Fruit fly (Drosophila melanogaster) whole organism, embryonic: ENCODE data around the gene CG8543.

ENCODE experiments used
- Atf6 ChIP-seq: fragments of 200-800 bp; sonication (Bioruptor generic); IDR thresholded peaks from 2 replicates; pipeline ENCODE4 v1.3.6; 2022; ENCODE audit warnings: missing biosample characterization, missing genetic modification characterization
- Bteb2 ChIP-seq: fragments of 200-800 bp; sonication (Bioruptor generic); optimal IDR thresholded peaks from 2 replicates; lab custom pipeline; 2016; ENCODE audit warnings: missing biosample characterization, missing genetic modification characterization
- CG10321 ChIP-seq: fragments of 200-800 bp; sonication (Bioruptor generic); IDR thresholded peaks from 2 replicates; pipeline ENCODE4 v1.3.6; 2022; ENCODE audit warnings: missing biosample characterization, missing genetic modification characterization
- CG10462 ChIP-seq: fragments of 200-800 bp; sonication (Bioruptor generic); optimal IDR thresholded peaks from 2 replicates; lab custom pipeline; 2016; ENCODE audit warnings: missing biosample characterization, missing genetic modification characterization
- CG11398 ChIP-seq: fragments of 200-800 bp; sonication (Bioruptor generic); optimal IDR thresholded peaks from 2 replicates; lab custom pipeline; 2016; ENCODE audit warnings: missing biosample characterization, missing genetic modification characterization
- CG14014 ChIP-seq: fragments of 200-800 bp; sonication (Bioruptor generic); IDR thresholded peaks from 2 replicates; pipeline ENCODE4 v1.3.6; 2022; ENCODE audit warnings: missing biosample characterization, missing genetic modification characterization
- CG15479 ChIP-seq: fragments of 200-800 bp; sonication (Bioruptor generic); optimal IDR thresholded peaks from 3 replicates; lab custom pipeline; 2019; ENCODE audit warnings: missing biosample characterization, mild to moderate bottlenecking, missing genetic modification characterization, moderate library complexity
- CG15601 ChIP-seq: fragments of 200-800 bp; sonication (Bioruptor generic); optimal IDR thresholded peaks from 3 replicates; lab custom pipeline; 2019; ENCODE audit warnings: missing biosample characterization, mild to moderate bottlenecking, missing genetic modification characterization, moderate library complexity
- CG31365 ChIP-seq: fragments of 200-800 bp; sonication (Bioruptor generic); optimal IDR thresholded peaks from 2 replicates; lab custom pipeline; 2018; ENCODE audit warnings: missing biosample characterization, mild to moderate bottlenecking, missing genetic modification characterization
- CG3163 ChIP-seq: fragments of 200-800 bp; sonication (Bioruptor generic); optimal IDR thresholded peaks from 3 replicates; lab custom pipeline; 2016; ENCODE audit warnings: missing biosample characterization, missing genetic modification characterization
- CG32532 ChIP-seq: fragments of 200-800 bp; sonication (Bioruptor generic); IDR thresholded peaks from 2 replicates; pipeline ENCODE4 v1.3.6; 2022; ENCODE audit warnings: missing biosample characterization, missing genetic modification characterization
- CG4730 ChIP-seq: fragments of 200-800 bp; sonication (Bioruptor generic); IDR thresholded peaks from 2 replicates; pipeline ENCODE4 v1.3.6; 2022; ENCODE audit warnings: missing biosample characterization, missing genetic modification characterization
- CG8924 ChIP-seq: fragments of 200-800 bp; optimal IDR thresholded peaks from 3 replicates; lab custom pipeline; 2019; ENCODE audit warnings: missing biosample characterization, mild to moderate bottlenecking, missing genetic modification characterization, moderate library complexity
- CG9215 ChIP-seq: fragments of 200-800 bp; sonication (Bioruptor generic); IDR thresholded peaks from 2 replicates; pipeline ENCODE4 v1.3.6; 2022; ENCODE audit warnings: missing biosample characterization, missing genetic modification characterization
- Dll ChIP-seq: fragments of 200-800 bp; sonication (Bioruptor generic); IDR thresholded peaks from 4 replicates; pipeline ENCODE4 v1.3.6; 2022; ENCODE audit warnings: missing biosample characterization, missing genetic modification characterization; ENCODE audit not compliant: partially characterized antibody
- H2.0 ChIP-seq: fragments of 200-800 bp; sonication (Bioruptor generic); IDR thresholded peaks from 2 replicates; pipeline ENCODE4 v1.3.6; 2022; ENCODE audit warnings: missing biosample characterization, missing genetic modification characterization
- HHEX ChIP-seq: fragments of 200-800 bp; sonication (Bioruptor generic); optimal IDR thresholded peaks from 3 replicates; lab custom pipeline; 2017; ENCODE audit warnings: missing biosample characterization, mild to moderate bottlenecking, missing genetic modification characterization, missing genetic modification reagents
- HLH3B ChIP-seq: fragments of 200-800 bp; sonication (Bioruptor generic); IDR thresholded peaks from 2 replicates; pipeline ENCODE4 v1.3.6; 2022; ENCODE audit warnings: missing biosample characterization, missing genetic modification characterization
- Hand ChIP-seq: fragments of 200-800 bp; sonication (Bioruptor generic); optimal IDR thresholded peaks from 2 replicates; lab custom pipeline; 2017; ENCODE audit warnings: mild to moderate bottlenecking, missing biosample characterization, missing genetic modification reagents, missing genetic modification characterization
- Lim3 ChIP-seq: fragments of 200-800 bp; sonication (Bioruptor generic); IDR thresholded peaks from 2 replicates; pipeline ENCODE4 v1.3.6; 2022; ENCODE audit warnings: missing biosample characterization, missing genetic modification characterization
- MTF-1 ChIP-seq: fragments of 200-800 bp; sonication (Bioruptor generic); optimal IDR thresholded peaks from 2 replicates; lab custom pipeline; 2018; ENCODE audit warnings: missing biosample characterization, mild to moderate bottlenecking, missing genetic modification characterization, borderline replicate concordance
- PHDP ChIP-seq: fragments of 200-800 bp; sonication (Bioruptor generic); optimal IDR thresholded peaks from 3 replicates; lab custom pipeline; 2018; ENCODE audit warnings: missing biosample characterization, mild to moderate bottlenecking, missing genetic modification characterization, moderate library complexity
- Rx ChIP-seq: fragments of 200-800 bp; sonication (Bioruptor generic); IDR thresholded peaks from 2 replicates; pipeline ENCODE4 v1.3.6; 2022; ENCODE audit warnings: missing biosample characterization, missing genetic modification characterization
- corto ChIP-seq: fragments of 200-800 bp; sonication (Bioruptor generic); optimal IDR thresholded peaks from 2 replicates; lab custom pipeline; 2016; ENCODE audit warnings: missing biosample characterization, mild to moderate bottlenecking, missing genetic modification characterization, moderate library complexity
- cwo ChIP-seq: fragments of 200-800 bp; sonication (Bioruptor generic); optimal IDR thresholded peaks from 3 replicates; lab custom pipeline; 2017; ENCODE audit warnings: missing biosample characterization, missing genetic modification characterization, mild to moderate bottlenecking, moderate library complexity, missing genetic modification reagents
- exex ChIP-seq: fragments of 200-800 bp; sonication (Bioruptor generic); optimal IDR thresholded peaks from 4 replicates; lab custom pipeline; 2018; ENCODE audit warnings: missing biosample characterization, mild to moderate bottlenecking, missing genetic modification characterization, moderate library complexity
- fu2 ChIP-seq: fragments of 200-800 bp; sonication (Bioruptor generic); optimal IDR thresholded peaks from 2 replicates; lab custom pipeline; 2016; ENCODE audit warnings: missing biosample characterization, missing genetic modification characterization
- h ChIP-seq: fragments of >200 bp; optimal IDR thresholded peaks from 2 replicates; lab custom pipeline; 2017
- lov ChIP-seq, 2 experiments: fragments of 200-800 bp in 1 of 2; fragments of >200 bp in 1 of 2; sonication (Bioruptor generic) in 1 of 2; IDR thresholded peaks in 1 of 2; optimal IDR thresholded peaks in 1 of 2; 2 replicates in 1 of 2; 3 replicates in 1 of 2; pipeline versions ENCODE4 v1.3.6 to Lab custom; 2017 to 2022; ENCODE audit warnings: missing biosample characterization in 1 of 2, missing genetic modification characterization in 1 of 2
- mirr ChIP-seq: fragments of 200-800 bp; sonication (Bioruptor generic); optimal IDR thresholded peaks from 3 replicates; lab custom pipeline; 2018; ENCODE audit warnings: missing biosample characterization, mild to moderate bottlenecking, missing genetic modification characterization
- p53 ChIP-seq: fragments of 200-800 bp; sonication (Bioruptor generic); optimal IDR thresholded peaks from 2 replicates; lab custom pipeline; 2016; ENCODE audit warnings: missing biosample characterization, missing genetic modification characterization
- prd ChIP-seq, 3 experiments: fragments of >200 bp in 2 of 3; fragments of 200-800 bp in 1 of 3; sonication (Bioruptor generic) in 1 of 3; optimal IDR thresholded peaks in 2 of 3; IDR thresholded peaks in 1 of 3; 2 replicates in 2 of 3; 3 replicates in 1 of 3; pipeline versions ENCODE4 v1.3.6 to Lab custom; 2017 to 2022; ENCODE audit warnings: missing biosample characterization in 1 of 3, missing genetic modification characterization in 1 of 3
- pros ChIP-seq: fragments of 200-800 bp; sonication (Bioruptor generic); optimal IDR thresholded peaks from 3 replicates; lab custom pipeline; 2019; ENCODE audit warnings: missing biosample characterization, mild to moderate bottlenecking, missing genetic modification characterization, moderate library complexity
- rib ChIP-seq: fragments of 200-800 bp; sonication (Bioruptor generic); IDR thresholded peaks from 2 replicates; pipeline ENCODE4 v1.3.6; 2022; ENCODE audit warnings: missing biosample characterization, missing genetic modification characterization
- sisA ChIP-seq: fragments of 200-800 bp; sonication (Bioruptor generic); IDR thresholded peaks from 2 replicates; pipeline ENCODE4 v1.3.6; 2022; ENCODE audit warnings: missing biosample characterization, missing genetic modification characterization
- sug ChIP-seq: fragments of 200-800 bp; optimal IDR thresholded peaks from 2 replicates; lab custom pipeline; 2019; ENCODE audit warnings: missing biosample characterization, mild to moderate bottlenecking, missing genetic modification characterization, moderate library complexity
- tx ChIP-seq: fragments of 200-800 bp; sonication (Bioruptor generic); optimal IDR thresholded peaks from 2 replicates; lab custom pipeline; 2016; ENCODE audit warnings: missing biosample characterization, missing genetic modification characterization
- usp ChIP-seq: fragments of >200 bp; optimal IDR thresholded peaks from 2 replicates; lab custom pipeline; 2017; ENCODE audit warnings: missing biosample characterization, missing genetic modification characterization
- vfl ChIP-seq: fragments of 200-800 bp; sonication (Bioruptor generic); optimal IDR thresholded peaks from 2 replicates; lab custom pipeline; 2016; ENCODE audit warnings: missing biosample characterization, missing genetic modification characterization
- zfh2 ChIP-seq: fragments of 200-800 bp; sonication (Bioruptor generic); optimal IDR thresholded peaks from 2 replicates; lab custom pipeline; 2016; ENCODE audit warnings: missing biosample characterization, missing genetic modification characterization

The CG8543 gene

DNA sequence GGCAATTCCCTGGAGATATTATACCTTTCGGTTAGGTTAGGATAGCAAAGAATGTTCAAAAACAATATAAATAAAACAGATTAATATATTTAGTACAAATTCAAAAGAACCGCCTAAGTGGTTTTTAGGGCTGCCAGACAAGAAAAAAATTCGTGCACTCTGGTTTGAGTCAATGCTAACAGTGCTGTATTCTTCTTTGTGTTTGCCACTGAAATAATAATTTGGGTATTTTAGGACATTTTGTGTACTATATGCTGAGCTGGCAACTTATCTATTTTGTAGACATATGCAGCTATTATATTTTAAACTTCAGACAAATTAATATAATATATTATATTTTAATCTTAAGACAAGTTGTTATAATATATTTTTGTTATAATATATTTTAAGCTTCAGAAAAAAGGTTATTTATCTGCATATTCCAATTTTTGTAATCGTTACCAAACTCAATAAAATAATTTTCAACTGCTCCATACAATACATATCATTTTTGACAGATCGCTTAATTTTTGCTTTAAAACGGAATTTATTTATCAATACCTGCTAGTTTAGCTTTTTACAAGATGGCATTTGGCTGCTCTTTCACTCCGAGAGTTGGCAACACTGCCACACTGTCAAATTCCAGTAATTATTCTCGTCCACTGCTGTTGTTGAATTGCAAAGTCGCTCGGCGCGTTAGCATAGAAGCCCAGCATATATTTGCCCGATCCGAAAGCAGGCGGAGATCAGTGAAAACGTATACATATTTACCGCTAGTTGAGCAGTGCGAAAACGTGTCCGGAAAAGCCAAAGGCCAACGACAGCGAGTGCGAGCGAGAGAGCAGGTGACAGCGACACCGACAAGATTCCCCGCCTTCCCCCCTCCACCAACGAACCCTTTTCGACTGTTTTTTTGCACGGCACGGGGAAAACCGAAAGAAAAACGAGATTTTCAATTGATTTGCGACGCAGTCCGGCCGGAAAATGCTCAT is 40.6 kb upstream of the CG8543 start, which contains the start of gene CG7546 (continued):
- TF ChIP-seq Dll, result 0 out of 4 replicates have a peak, but pooled peaks have one; percentile 30
- TF ChIP-seq CG15479 (GFP tag; lab: Kevin White, UChicago), result no peak
- no peak for TF ChIP-seq Bteb2 (GFP tag; lab: Kevin White, UChicago)
- peak; percentile 50; the same call in 1 of the 2 replicates for TF ChIP-seq CG10321
- no peak for TF ChIP-seq vfl (GFP tag; lab: Kevin White, UChicago)
- TF ChIP-seq zfh2 (GFP tag; lab: Kevin White, UChicago), result peak; percentile 40
- no peak for TF ChIP-seq lov (optimal IDR thresholded peaks at IDR 0.05; lab: Kevin White, UChicago)
- no peak for TF ChIP-seq lov (GFP tag; IDR thresholded peaks at IDR 0.05; lab: Robert Waterston, UW)
- TF ChIP-seq CG11398, result no peak
- peak; percentile 50 for TF ChIP-seq CG32532 (GFP tag; lab: Robert Waterston, UW)
- no peak for TF ChIP-seq Atf6 (GFP tag; lab: Robert Waterston, UW)
- peak; percentile 12 for TF ChIP-seq CG15601 (tag; lab: Kevin White, UChicago)
- TF ChIP-seq tx (GFP tag; lab: Kevin White, UChicago), result no peak
- no peak; the same call in 1 of the 2 replicates for TF ChIP-seq CG14014
- no peak for TF ChIP-seq PHDP (tag; lab: Kevin White, UChicago)
- peak; percentile 53 for TF ChIP-seq CG9215
- TF ChIP-seq CG10462 (GFP tag; lab: Kevin White, UChicago), result peak; percentile 15
- TF ChIP-seq prd (optimal IDR thresholded peaks at IDR 0.05; lab: Kevin White, UChicago), result no peak
- peak; percentile 52; the same call in 2 of the 3 replicates for TF ChIP-seq prd (GFP tag; IDR thresholded peaks at IDR 0.05; lab: Robert Waterston, UW)
- TF ChIP-seq Hand (GFP tag; lab: Kevin White, UChicago), result no peak
- no peak for TF ChIP-seq CG4730
- no peak for TF ChIP-seq HHEX
- TF ChIP-seq pros, result no peak
- TF ChIP-seq usp, result no peak
- 0 out of 2 replicates have a peak, but pooled peaks have one; percentile 39 for TF ChIP-seq sisA
- no peak for TF ChIP-seq cwo (GFP tag; lab: Kevin White, UChicago)
- TF ChIP-seq fu2 (GFP tag; lab: Kevin White, UChicago), result no peak
- TF ChIP-seq H2.0, result 0 out of 2 replicates have a peak, but pooled peaks have one; percentile 15
- TF ChIP-seq exex (tag; lab: Kevin White, UChicago), result no peak
- TF ChIP-seq h (lab: Kevin White, UChicago), result no peak
- TF ChIP-seq HLH3B (GFP tag; lab: Robert Waterston, UW), result 0 out of 2 replicates have a peak, but pooled peaks have one; percentile 15
- peak; percentile 41 for TF ChIP-seq CG8924
- no peak for TF ChIP-seq mirr (GFP tag; lab: Kevin White, UChicago)
- TF ChIP-seq CG3163 (GFP tag; lab: Kevin White, UChicago), result no peak

DNA sequence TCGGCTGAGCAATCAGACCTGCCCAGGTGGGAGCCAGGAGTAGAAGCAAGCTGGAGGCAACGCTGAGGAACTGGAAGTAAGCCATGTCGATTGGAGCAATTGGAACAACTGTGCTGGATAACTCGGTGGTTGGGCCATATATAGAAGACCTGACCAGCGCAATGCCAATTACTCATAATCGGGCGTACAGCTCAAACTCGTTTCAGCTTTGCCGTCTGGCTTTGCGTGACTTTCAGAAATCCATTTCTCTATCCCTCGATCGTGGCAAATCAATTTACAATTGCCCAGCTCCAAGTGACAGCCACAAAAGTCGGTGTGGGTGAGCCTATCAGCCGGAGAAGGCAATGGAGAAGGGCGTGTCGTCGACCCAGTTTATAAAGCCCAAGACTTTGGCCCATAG is 36.0 kb upstream of the CG8543 start, which contains the start of gene CG7548:
CG7548 (minus strand) TSS at position 101 of the 400 bp plus-strand sequence.
- TF ChIP-seq rib (GFP tag; lab: Robert Waterston, UW) (no peak), p53 (no peak), CG31365 (no peak), Rx (GFP tag; lab: Robert Waterston, UW) (no peak), CG11398 (no peak), Lim3 (no peak), MTF-1 (GFP tag; lab: Kevin White, UChicago) (no peak), corto (GFP tag; lab: Kevin White, UChicago) (no peak), sug (no peak)
